Worm (Caenorhabditis elegans) whole organism, L2 larva: ENCODE measurements around the gene M163.22.

ENCODE experiments used
- C34F6.9 ChIP-seq: fragments of 150-350 bp; optimal IDR thresholded peaks from 2 replicates; lab custom pipeline; 2014; ENCODE audit warnings: missing biosample characterization, missing genetic modification characterization
- F13H6.1 ChIP-seq: sonication (generic microtip); optimal IDR thresholded peaks from 2 replicates; lab custom pipeline; 2016; ENCODE audit warnings: missing genetic modification characterization, missing compliant biosample characterization
- R02D3.7 ChIP-seq: fragments of 150-350 bp; optimal IDR thresholded peaks from 2 replicates; lab custom pipeline; 2014; ENCODE audit warnings: missing biosample characterization, missing genetic modification characterization
- Y55F3AM.14 ChIP-seq: fragments of 200-800 bp; sonication (Bioruptor generic); optimal IDR thresholded peaks from 2 replicates; lab custom pipeline; 2018; ENCODE audit warnings: mild to moderate bottlenecking, missing genetic modification characterization, missing compliant biosample characterization
- alr-1 ChIP-seq: fragments of 150-350 bp; optimal IDR thresholded peaks from 2 replicates; lab custom pipeline; 2014; ENCODE audit warnings: missing biosample characterization, missing genetic modification characterization
- aly-2 ChIP-seq: fragments of 150-350 bp; optimal IDR thresholded peaks from 2 replicates; lab custom pipeline; 2014; ENCODE audit warnings: missing biosample characterization, missing genetic modification characterization
- ama-1 ChIP-seq: fragments of 150-350 bp; optimal IDR thresholded peaks from 2 replicates; lab custom pipeline; 2018; ENCODE audit warnings: inconsistent platforms
- blmp-1 ChIP-seq: sonication (generic microtip); optimal IDR thresholded peaks from 2 replicates; lab custom pipeline; 2017; ENCODE audit warnings: missing genetic modification characterization, mild to moderate bottlenecking, missing compliant biosample characterization, antibody characterized with exemption, moderate library complexity; ENCODE audit not compliant: insufficient read depth
- ceh-82 ChIP-seq: fragments of 150-350 bp; optimal IDR thresholded peaks from 2 replicates; lab custom pipeline; 2014; ENCODE audit warnings: missing biosample characterization, missing genetic modification characterization
- dmd-4 ChIP-seq: sonication (generic microtip); optimal IDR thresholded peaks from 2 replicates; lab custom pipeline; 2017; ENCODE audit warnings: missing biosample characterization, missing genetic modification characterization
- elt-3 ChIP-seq: sonication (generic microtip); optimal IDR thresholded peaks from 2 replicates; lab custom pipeline; 2017; ENCODE audit warnings: missing biosample characterization, missing genetic modification characterization
- fos-1 ChIP-seq: fragments of 150-350 bp; optimal IDR thresholded peaks from 2 replicates; lab custom pipeline; 2014; ENCODE audit warnings: missing biosample characterization, missing genetic modification characterization
- gmeb-1 ChIP-seq: fragments of 150-350 bp; optimal IDR thresholded peaks from 2 replicates; lab custom pipeline; 2014; ENCODE audit warnings: missing biosample characterization, missing genetic modification characterization
- lin-11 ChIP-seq: fragments of 150-350 bp; sonication (generic microtip); optimal IDR thresholded peaks from 2 replicates; lab custom pipeline; 2014; ENCODE audit warnings: missing biosample characterization, missing genetic modification characterization, inconsistent platforms, mixed read lengths
- lin-13 ChIP-seq: fragments of 150-350 bp; optimal IDR thresholded peaks from 2 replicates; lab custom pipeline; 2014; ENCODE audit warnings: missing biosample characterization, missing genetic modification reagents, missing genetic modification characterization
- lin-39 ChIP-seq: fragments of 150-350 bp; optimal IDR thresholded peaks from 2 replicates; lab custom pipeline; 2014; ENCODE audit warnings: missing biosample characterization, missing genetic modification reagents, missing genetic modification characterization
- mab-5 ChIP-seq: fragments of 150-350 bp; optimal IDR thresholded peaks from 2 replicates; lab custom pipeline; 2014; ENCODE audit warnings: missing biosample characterization, missing genetic modification characterization
- mdl-1 ChIP-seq, 2 experiments: fragments of 150-350 bp in 1 of 2; sonication (generic microtip) in 1 of 2; optimal IDR thresholded peaks; 2 replicates each; lab custom pipeline; 2017; ENCODE audit warnings: missing biosample characterization in 2 of 2, missing genetic modification characterization in 2 of 2
- nhr-10 ChIP-seq: sonication (generic microtip); optimal IDR thresholded peaks from 2 replicates; lab custom pipeline; 2017; ENCODE audit warnings: missing biosample characterization, missing genetic modification characterization
- nhr-12 ChIP-seq: fragments of 150-350 bp; optimal IDR thresholded peaks from 2 replicates; lab custom pipeline; 2014; ENCODE audit warnings: missing biosample characterization, missing genetic modification characterization
- nhr-129 ChIP-seq: fragments of 150-350 bp; optimal IDR thresholded peaks from 2 replicates; lab custom pipeline; 2014; ENCODE audit warnings: missing biosample characterization, missing genetic modification characterization
- nhr-237 ChIP-seq: fragments of 150-350 bp; optimal IDR thresholded peaks from 2 replicates; lab custom pipeline; 2014; ENCODE audit warnings: missing biosample characterization, missing genetic modification characterization
- nhr-25 ChIP-seq: fragments of 150-350 bp; sonication (generic microtip); optimal IDR thresholded peaks from 3 replicates; lab custom pipeline; 2014; ENCODE audit warnings: missing biosample characterization, missing genetic modification characterization
- nhr-6 ChIP-seq: fragments of 150-350 bp; optimal IDR thresholded peaks from 2 replicates; lab custom pipeline; 2014; ENCODE audit warnings: missing biosample characterization, missing genetic modification characterization
- nhr-77 ChIP-seq: fragments of 150-350 bp; optimal IDR thresholded peaks from 2 replicates; lab custom pipeline; 2014; ENCODE audit warnings: missing biosample characterization, missing genetic modification characterization
- peb-1 ChIP-seq: fragments of 150-350 bp; optimal IDR thresholded peaks from 2 replicates; lab custom pipeline; 2014; ENCODE audit warnings: missing biosample characterization, missing genetic modification characterization
- sem-4 ChIP-seq: fragments of 150-350 bp; optimal IDR thresholded peaks from 2 replicates; lab custom pipeline; 2014; ENCODE audit warnings: missing biosample characterization, missing genetic modification reagents, missing genetic modification characterization
- skn-1 ChIP-seq: sonication (generic microtip); optimal IDR thresholded peaks from 2 replicates; lab custom pipeline; 2017; ENCODE audit warnings: missing biosample characterization, missing genetic modification characterization
- sma-3 ChIP-seq: sonication (generic microtip); optimal IDR thresholded peaks from 2 replicates; lab custom pipeline; 2016; ENCODE audit warnings: missing genetic modification reagents, missing genetic modification characterization, missing compliant biosample characterization
- sma-9 ChIP-seq, 2 experiments: fragments of 150-350 bp in 1 of 2; sonication (generic microtip) in 1 of 2; optimal IDR thresholded peaks; 2 replicates each; lab custom pipeline; 2014 to 2016; ENCODE audit warnings: missing genetic modification characterization in 2 of 2, mild to moderate bottlenecking in 1 of 2, missing biosample characterization in 1 of 2, missing compliant biosample characterization in 1 of 2, missing genetic modification reagents in 1 of 2, moderate library complexity in 1 of 2
- snpc-4 ChIP-seq: fragments of 150-350 bp; optimal IDR thresholded peaks from 2 replicates; lab custom pipeline; 2014; ENCODE audit warnings: missing biosample characterization, missing genetic modification characterization
- unc-39 ChIP-seq: fragments of 150-350 bp; optimal IDR thresholded peaks from 2 replicates; lab custom pipeline; 2014; ENCODE audit warnings: missing biosample characterization, missing genetic modification characterization
- unc-62 ChIP-seq: fragments of 150-350 bp; optimal IDR thresholded peaks from 2 replicates; lab custom pipeline; 2014; ENCODE audit warnings: missing biosample characterization, missing genetic modification reagents, missing genetic modification characterization
- zag-1 ChIP-seq: fragments of 150-350 bp; optimal IDR thresholded peaks from 2 replicates; lab custom pipeline; 2014; ENCODE audit warnings: missing biosample characterization, missing genetic modification characterization
- ztf-1 ChIP-seq: fragments of 200-800 bp; sonication (Bioruptor generic); conservative IDR thresholded peaks from 2 replicates; pipeline ENCODE4 v1.3.6; 2022; ENCODE audit warnings: missing genetic modification characterization, missing compliant biosample characterization
- ztf-11 ChIP-seq: sonication (generic microtip); optimal IDR thresholded peaks from 2 replicates; lab custom pipeline; 2017; ENCODE audit warnings: missing biosample characterization, missing genetic modification characterization

The M163.22 gene

ce11 chrX:14460412-14460811 lies 5.3 kb upstream of the M163.22 start, which contains the start of gene Y66C5A.2:
TSS of gene Y66C5A.2 (plus strand) at chrX:14460712.
- no peak for TF ChIP-seq snpc-4 (tag; lab: Kevin White, UChicago)
- no peak for TF ChIP-seq ztf-1
- no peak for TF ChIP-seq alr-1 (tag; lab: Kevin White, UChicago)
- no peak for TF ChIP-seq nhr-237 (tag; lab: Kevin White, UChicago)
- TF ChIP-seq F13H6.1 (tag; lab: Kevin White, UChicago), result no peak
- no peak for TF ChIP-seq nhr-10
- TF ChIP-seq aly-2, result no peak
- TF ChIP-seq unc-39 (tag; lab: Kevin White, UChicago), result no peak
- TF ChIP-seq peb-1 (tag; lab: Kevin White, UChicago), result no peak
- no peak for TF ChIP-seq lin-39
- no peak for TF ChIP-seq lin-11
- no peak for TF ChIP-seq nhr-25
- no peak for TF ChIP-seq gmeb-1 (tag; lab: Kevin White, UChicago)
- TF ChIP-seq mdl-1 (tag; optimal IDR thresholded peaks at IDR 0.05; lab: Kevin White, UChicago), result no peak
- no peak for TF ChIP-seq nhr-129

- TF ChIP-seq nhr-77 (tag; lab: Kevin White, UChicago) (no peak), blmp-1 (tag; lab: Kevin White, UChicago) (no peak), sma-3 (no peak), elt-3 (no peak), R02D3.7 (tag; lab: Kevin White, UChicago) (no peak), Y55F3AM.14 (GFP tag; lab: Kevin White, UChicago) (no peak), peb-1 (tag; lab: Kevin White, UChicago) (no peak), C34F6.9 (tag; lab: Kevin White, UChicago) (no peak), snpc-4 (tag; lab: Kevin White, UChicago) (no peak), sma-9 (GFP tag; optimal IDR thresholded peaks at IDR 0.05; lab: Kevin White, UChicago) (no peak), sma-9 (tag; optimal IDR thresholded peaks at IDR 0.05; lab: Kevin White, UChicago) (no peak)
These were observed 1.2 kb upstream of the M163.22 start, which contains the start of gene M163.7 for ce11 chrX:14464513-14464912. TSS of gene M163.7 (plus strand) at chrX:14464813.

ce11 chrX:14466532-14466931 lies 839 bp downstream of the M163.22 start, which contains the start of gene M163.21:
TSS of gene M163.21 (plus strand) at chrX:14466832.
- TF ChIP-seq nhr-25 (no peak), ceh-82 (tag; lab: Kevin White, UChicago) (no peak), unc-62 (GFP tag; lab: Kevin White, UChicago) (no peak), skn-1 (tag; lab: Kevin White, UChicago) (no peak), ztf-11 (tag; lab: Kevin White, UChicago) (no peak), snpc-4 (tag; lab: Kevin White, UChicago) (no peak), nhr-129 (no peak)

- TF ChIP-seq peb-1 (tag; lab: Kevin White, UChicago) (no peak), mab-5 (tag; lab: Kevin White, UChicago) (no peak), Y55F3AM.14 (GFP tag; lab: Kevin White, UChicago) (no peak), nhr-77 (tag; lab: Kevin White, UChicago) (no peak), gmeb-1 (tag; lab: Kevin White, UChicago) (no peak), aly-2 (no peak), zag-1 (tag; lab: Kevin White, UChicago) (no peak), lin-13 (no peak), nhr-129 (no peak), sma-9 (GFP tag; optimal IDR thresholded peaks at IDR 0.05; lab: Kevin White, UChicago) (no peak), sma-9 (tag; optimal IDR thresholded peaks at IDR 0.05; lab: Kevin White, UChicago) (no peak)
These were observed 3.6 kb downstream of the M163.22 start, which contains the start of gene M163.9 for ce11 chrX:14469284-14469683. TSS of gene M163.9 (plus strand) at chrX:14469584.

- TF ChIP-seq snpc-4 (tag; lab: Kevin White, UChicago), result no peak
- TF ChIP-seq F13H6.1 (tag; lab: Kevin White, UChicago), result no peak
- TF ChIP-seq dmd-4 (tag; lab: Kevin White, UChicago), result no peak
- no peak for TF ChIP-seq nhr-6 (tag; lab: Kevin White, UChicago)
- no peak for TF ChIP-seq sem-4 (tag; lab: Kevin White, UChicago)
- TF ChIP-seq elt-3, result no peak
- TF ChIP-seq gmeb-1 (tag; lab: Kevin White, UChicago), result no peak
- no peak for TF ChIP-seq C34F6.9 (tag; lab: Kevin White, UChicago)
- TF ChIP-seq fos-1 (tag; lab: Kevin White, UChicago), result no peak
- no peak for TF ChIP-seq nhr-12 (tag; lab: Kevin White, UChicago)
- no peak for TF ChIP-seq nhr-129
- no peak for TF ChIP-seq nhr-237 (tag; lab: Kevin White, UChicago)
- TF ChIP-seq ama-1 (lab: Kevin White, UChicago), result no peak
- TF ChIP-seq, all 48 proteins: peak for 0
These were observed 5.0 kb downstream of the M163.22 start, which contains the start of gene M163.10 for ce11 chrX:14470687-14471086. TSS of gene M163.10 (plus strand) at chrX:14470987.
